Worm (Caenorhabditis elegans): Measurements from ENCODE around the gene xnd-1.

ce11 chrIII:5572806-5573205 is 31.5 kb upstream of the xnd-1 start:
- TF ChIP-seq him-1 (tag; optimal IDR thresholded peaks at IDR 0.05), result no peak
- TF ChIP-seq dao-5 (tag; optimal IDR thresholded peaks at IDR 0.05), result no peak
